Fruit fly (Drosophila melanogaster): ENCODE data around the gene CG10183.

DNA sequence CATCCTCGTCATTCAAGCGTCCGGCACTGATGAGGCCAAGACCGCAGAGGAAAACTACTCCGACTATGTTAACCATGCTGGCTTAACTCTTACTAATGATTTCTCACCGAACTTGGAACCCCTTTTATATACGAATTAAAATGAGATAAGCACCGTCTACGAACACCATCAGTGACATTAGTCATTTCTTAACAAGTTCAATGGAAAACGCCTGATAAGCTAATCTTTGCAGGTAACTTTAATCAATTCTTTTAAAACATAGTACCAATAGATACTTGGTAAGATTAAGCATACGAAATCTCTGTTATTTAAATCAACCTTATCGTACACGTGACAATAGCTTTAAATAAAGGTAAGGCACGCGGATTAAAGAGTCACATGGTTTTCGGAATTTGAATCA lies 9.1 kb downstream of the CG10183 start, which contains the start of gene CG10182:
- TF ChIP-seq ttk (optimal IDR thresholded peaks at IDR 0.05): no peak
- no peak for TF ChIP-seq psq (optimal IDR thresholded peaks at IDR 0.05)
- no peak for TF ChIP-seq h (optimal IDR thresholded peaks at IDR 0.05)
- TF ChIP-seq insv (optimal IDR thresholded peaks at IDR 0.05): no peak
- TF ChIP-seq Myc (optimal IDR thresholded peaks at IDR 0.05): no peak

Data from Kc167 (cell line).